Worm (Caenorhabditis elegans): Measurements from ENCODE around the gene T22C8.1.

Gene T22C8.1

ce11 chrII:8569038-8569977 lies 43.3 kb upstream of the T22C8.1 start, which contains the start of the genes col-38 and rpl-5 (continued):
- no peak for TF ChIP-seq C34B4.2 (tag; optimal IDR thresholded peaks at IDR 0.05)
- TF ChIP-seq unc-30 (tag; optimal IDR thresholded peaks at IDR 0.05), result no peak
- TF ChIP-seq fos-1 (tag; optimal IDR thresholded peaks at IDR 0.05), result peak; percentile 79
- TF ChIP-seq lin-35 (GFP tag; optimal IDR thresholded peaks at IDR 0.05), result peak; percentile 98 to 99
- TF ChIP-seq snpc-4 (tag; optimal IDR thresholded peaks at IDR 0.05), result peak; percentile 86
- TF ChIP-seq ceh-82 (tag; optimal IDR thresholded peaks at IDR 0.05), result peak; percentile 73 to 96 (median 77)
- no peak for TF ChIP-seq sptf-1 (tag; optimal IDR thresholded peaks at IDR 0.05)
- no peak for TF ChIP-seq nhr-84 (tag; optimal IDR thresholded peaks at IDR 0.05)
- TF ChIP-seq irx-1 (tag; optimal IDR thresholded peaks at IDR 0.05), result peak; percentile 54
- peak; percentile 94 for TF ChIP-seq skn-1 (tag; optimal IDR thresholded peaks at IDR 0.05)
- peak; percentile 97 to 99 for TF ChIP-seq lsy-2 (tag; optimal IDR thresholded peaks at IDR 0.05)
- TF ChIP-seq nhr-20 (tag; optimal IDR thresholded peaks at IDR 0.05), result peak; percentile 95
- TF ChIP-seq ets-5 (GFP tag; IDR thresholded peaks at IDR 0.05), result no peak
- peak; percentile 96 for TF ChIP-seq isw-1 (GFP tag; IDR thresholded peaks at IDR 0.05)
- no peak for TF ChIP-seq pqm-1 (tag; optimal IDR thresholded peaks at IDR 0.05)
- peak; percentile 84 for TF ChIP-seq nhr-90 (tag; optimal IDR thresholded peaks at IDR 0.05; ENCODE audit: poor library complexity)
- TF ChIP-seq jun-1 (tag; optimal IDR thresholded peaks at IDR 0.05), result peak; percentile 81
- TF ChIP-seq efl-1 (optimal IDR thresholded peaks at IDR 0.05), result peak; percentile 82 to 98
- peak; percentile 97 to 100 for TF ChIP-seq efl-1 (GFP tag; optimal IDR thresholded peaks at IDR 0.05 in 1 of 2)
- TF ChIP-seq ceh-8 (GFP tag; optimal IDR thresholded peaks at IDR 0.05), result peak; percentile 60
- peak; percentile 79 for TF ChIP-seq unc-86 (tag; optimal IDR thresholded peaks at IDR 0.05)
- peak; percentile 91 for TF ChIP-seq nhr-47 (tag; optimal IDR thresholded peaks at IDR 0.05)
- TF ChIP-seq aly-2 (tag; optimal IDR thresholded peaks at IDR 0.05), result peak; percentile 30
- peak; percentile 85 for TF ChIP-seq C04F5.9 (tag; optimal IDR thresholded peaks at IDR 0.05)
- TF ChIP-seq egl-13 (tag; optimal IDR thresholded peaks at IDR 0.05), result peak; percentile 74
- TF ChIP-seq lin-15B (tag; optimal IDR thresholded peaks at IDR 0.05), result peak; percentile 94
- peak; percentile 57 for TF ChIP-seq ztf-4 (tag; optimal IDR thresholded peaks at IDR 0.05)
- peak; percentile 52; the same call in 1 of the 2 replicates for TF ChIP-seq mab-9 (GFP tag; IDR thresholded peaks at IDR 0.05)
- TF ChIP-seq mef-2 (tag; optimal IDR thresholded peaks at IDR 0.05), result peak; percentile 29
- peak; percentile 72 for TF ChIP-seq fkh-10 (GFP tag; optimal IDR thresholded peaks at IDR 0.05)
- TF ChIP-seq nhr-77 (tag; optimal IDR thresholded peaks at IDR 0.05), result peak; percentile 87
- no peak for TF ChIP-seq pag-3 (tag; optimal IDR thresholded peaks at IDR 0.05; ENCODE audit: borderline replicate concordance, insufficient read depth)
- no peak for TF ChIP-seq ceh-63 (GFP tag; optimal IDR thresholded peaks at IDR 0.05)
- TF ChIP-seq vab-15 (tag; optimal IDR thresholded peaks at IDR 0.05), result peak; percentile 82
- TF ChIP-seq blmp-1 (tag; optimal IDR thresholded peaks at IDR 0.05), result peak; percentile 86
- no peak for TF ChIP-seq Y116A8C.19 (tag; optimal IDR thresholded peaks at IDR 0.05; ENCODE audit: borderline replicate concordance)
- TF ChIP-seq lin-39 (tag; optimal IDR thresholded peaks at IDR 0.05), result peak; percentile 47
- TF ChIP-seq unc-62 (GFP tag; optimal IDR thresholded peaks at IDR 0.05), result no peak
- TF ChIP-seq swsn-7 (tag; optimal IDR thresholded peaks at IDR 0.05), result peak; percentile 90
- peak; percentile 54 for TF ChIP-seq nhr-11 (tag; optimal IDR thresholded peaks at IDR 0.05)
- TF ChIP-seq fkh-4 (tag; optimal IDR thresholded peaks at IDR 0.05; ENCODE audit: borderline replicate concordance), result peak; percentile 11
- peak; percentile 66 for TF ChIP-seq elt-2 (tag; optimal IDR thresholded peaks at IDR 0.05)
- TF ChIP-seq ama-1 (optimal IDR thresholded peaks at IDR 0.05), result no peak
- TF ChIP-seq nhr-76 (tag; optimal IDR thresholded peaks at IDR 0.05), result no peak
- TF ChIP-seq dpl-1 (GFP tag; optimal IDR thresholded peaks at IDR 0.05), result peak; percentile 97 to 99 (median 97)
- TF ChIP-seq fkh-8 (tag; optimal IDR thresholded peaks at IDR 0.05), result peak; percentile 93
- no peak for TF ChIP-seq unc-98 (GFP tag; IDR thresholded peaks at IDR 0.05)
- peak; percentile 96 for TF ChIP-seq unc-130 (tag; optimal IDR thresholded peaks at IDR 0.05)
- peak; percentile 75 for TF ChIP-seq grh-1 (GFP tag; IDR thresholded peaks at IDR 0.05)
- TF ChIP-seq tbx-2 (tag; optimal IDR thresholded peaks at IDR 0.05), result peak; percentile 91
- no peak for TF ChIP-seq hlh-4 (tag; optimal IDR thresholded peaks at IDR 0.05)
